Worm (Caenorhabditis elegans) whole organism, early embryonic: ENCODE data around the gene Y39B6A.30.

Experiments
- B0310.2 ChIP-seq: sonication (generic microtip); optimal IDR thresholded peaks from 2 replicates; lab custom pipeline; 2016; ENCODE audit warnings: mild to moderate bottlenecking, missing genetic modification characterization, missing compliant biosample characterization
- F13C5.2 ChIP-seq: sonication (generic microtip); optimal IDR thresholded peaks from 2 replicates; lab custom pipeline; 2017; ENCODE audit warnings: mild to moderate bottlenecking, missing genetic modification characterization, inconsistent platforms, missing compliant biosample characterization
- aly-1 ChIP-seq: sonication (generic microtip); optimal IDR thresholded peaks from 2 replicates; lab custom pipeline; 2016; ENCODE audit warnings: missing genetic modification characterization, missing compliant biosample characterization
- ama-1 ChIP-seq: fragments of 150-350 bp; optimal IDR thresholded peaks from 2 replicates; lab custom pipeline; 2014
- ceh-13 ChIP-seq: fragments of 200-800 bp; sonication (Bioruptor generic); optimal IDR thresholded peaks from 2 replicates; lab custom pipeline; 2018; ENCODE audit warnings: mild to moderate bottlenecking, missing genetic modification characterization, missing compliant biosample characterization
- ceh-36 ChIP-seq: sonication (generic microtip); optimal IDR thresholded peaks from 2 replicates; lab custom pipeline; 2016; ENCODE audit warnings: missing genetic modification characterization, inconsistent platforms, missing compliant biosample characterization
- ets-7 ChIP-seq: sonication (generic microtip); optimal IDR thresholded peaks from 2 replicates; lab custom pipeline; 2016; ENCODE audit warnings: missing genotype, missing genetic modification characterization, missing compliant biosample characterization
- flt-1 ChIP-seq: fragments of 200-800 bp; sonication (Bioruptor generic); IDR thresholded peaks from 2 replicates; pipeline ENCODE4 v1.3.6; 2022; ENCODE audit warnings: missing genetic modification characterization, missing compliant biosample characterization
- hmbx-1 ChIP-seq: sonication (generic microtip); optimal IDR thresholded peaks from 2 replicates; lab custom pipeline; 2016; ENCODE audit warnings: mild to moderate bottlenecking, missing genetic modification characterization, missing compliant biosample characterization
- hmg-4 ChIP-seq: fragments of 200-800 bp; sonication (Bioruptor generic); optimal IDR thresholded peaks from 2 replicates; lab custom pipeline; 2018; ENCODE audit warnings: mild to moderate bottlenecking, missing genetic modification characterization, missing compliant biosample characterization
- hnd-1 ChIP-seq: sonication (generic microtip); optimal IDR thresholded peaks from 2 replicates; lab custom pipeline; 2016; ENCODE audit warnings: missing genetic modification characterization, missing compliant biosample characterization
- pes-1 ChIP-seq: fragments of 200-800 bp; sonication (Bioruptor generic); IDR thresholded peaks from 2 replicates; pipeline ENCODE4 v1.3.6; 2022; ENCODE audit warnings: missing genetic modification reagents, missing genetic modification characterization, missing compliant biosample characterization
- scrt-1 ChIP-seq: fragments of 200-800 bp; sonication (Bioruptor generic); IDR thresholded peaks from 2 replicates; pipeline ENCODE4 v1.3.6; 2022; ENCODE audit warnings: missing genetic modification characterization, missing compliant biosample characterization
- sea-1 ChIP-seq: fragments of 200-800 bp; sonication (Bioruptor generic); conservative IDR thresholded peaks from 2 replicates; pipeline ENCODE4 v1.3.6; 2022; ENCODE audit warnings: missing genetic modification characterization, missing compliant biosample characterization
- tbx-11 ChIP-seq: fragments of 200-800 bp; sonication (Bioruptor generic); IDR thresholded peaks from 2 replicates; pipeline ENCODE4 v1.3.6; 2022; ENCODE audit warnings: missing genetic modification characterization, missing compliant biosample characterization
- tbx-37 ChIP-seq: fragments of 200-800 bp; sonication (Bioruptor generic); conservative IDR thresholded peaks from 2 replicates; pipeline ENCODE4 v1.3.6; 2022; ENCODE audit warnings: missing genetic modification reagents, missing genetic modification characterization, missing compliant biosample characterization
- tra-4 ChIP-seq: sonication (generic microtip); optimal IDR thresholded peaks from 2 replicates; lab custom pipeline; 2017; ENCODE audit warnings: missing genetic modification characterization, missing compliant biosample characterization

The Y39B6A.30 gene

DNA sequence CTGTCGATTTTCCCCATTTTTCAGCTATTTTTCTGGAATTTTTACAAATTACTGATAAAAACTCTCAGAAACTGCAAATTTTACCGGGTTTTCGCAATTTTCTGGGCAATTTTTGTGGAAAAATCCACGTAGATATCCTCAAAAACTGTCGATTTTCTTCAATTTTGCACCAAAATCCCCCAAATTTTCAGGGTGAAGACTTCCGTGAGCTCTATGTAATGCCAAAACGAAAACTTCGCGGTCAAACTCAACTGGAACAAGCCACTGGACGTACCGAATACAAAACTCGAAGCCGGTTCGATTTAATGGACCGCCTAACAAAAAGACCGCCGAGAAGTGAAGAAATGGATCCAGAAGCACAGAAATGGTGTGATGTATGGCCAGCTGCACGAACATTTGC is 32.6 kb upstream of the Y39B6A.30 start:
- TF ChIP-seq hmbx-1 (no peak), pes-1 (GFP tag; lab: Robert Waterston, UW) (no peak), scrt-1 (GFP tag; lab: Robert Waterston, UW) (no peak), ama-1 (lab: Kevin White, UChicago) (no peak), ceh-36 (tag; lab: Kevin White, UChicago) (no peak), hnd-1 (tag; lab: Kevin White, UChicago) (no peak), tbx-11 (no peak), ceh-13 (GFP tag; lab: Kevin White, UChicago) (no peak)

ce11 chrV:18986103-18986502 is 28.3 kb upstream of the Y39B6A.30 start:
- TF ChIP-seq tbx-37 (GFP tag; lab: Robert Waterston, UW), result no peak
- TF ChIP-seq ama-1 (lab: Kevin White, UChicago), result no peak
- no peak for TF ChIP-seq scrt-1 (GFP tag; lab: Robert Waterston, UW)
- no peak for TF ChIP-seq tbx-11
- TF ChIP-seq ceh-13 (GFP tag; lab: Kevin White, UChicago), result no peak
- no peak for TF ChIP-seq hmg-4 (GFP tag; lab: Kevin White, UChicago)
- TF ChIP-seq tra-4 (tag; lab: Kevin White, UChicago), result no peak

ce11 chrV:18990238-18990901 is 24.0 kb upstream of the Y39B6A.30 start, which contains the start of the genes reps-1 and Y39B6A.37:
reps-1 (minus strand) TSS chrV:18990500.
Y39B6A.37 (plus strand) TSS chrV:18990851.
- TF ChIP-seq pes-1 (GFP tag; lab: Robert Waterston, UW) (peak; percentile 43; the same call in 1 of the 2 replicates), F13C5.2 (tag; lab: Kevin White, UChicago) (peak; percentile 34), ceh-36 (tag; lab: Kevin White, UChicago) (no peak)

ce11 chrV:18990958-18991357 is 23.4 kb upstream of the Y39B6A.30 start:
- no peak for TF ChIP-seq B0310.2 (tag; lab: Kevin White, UChicago)
- no peak for TF ChIP-seq hmbx-1
- TF ChIP-seq scrt-1 (GFP tag; lab: Robert Waterston, UW), result no peak
- TF ChIP-seq sea-1 (GFP tag; lab: Robert Waterston, UW), result no peak
- no peak for TF ChIP-seq ets-7
- TF ChIP-seq aly-1, result no peak
- TF ChIP-seq hmg-4 (GFP tag; lab: Kevin White, UChicago), result no peak
- TF ChIP-seq tbx-37 (GFP tag; lab: Robert Waterston, UW), result no peak
- no peak for TF ChIP-seq ceh-36 (tag; lab: Kevin White, UChicago)
- TF ChIP-seq pes-1 (GFP tag; lab: Robert Waterston, UW), result no peak
- no peak for TF ChIP-seq tbx-11
- TF ChIP-seq flt-1 (GFP tag; lab: Robert Waterston, UW), result no peak

DNA sequence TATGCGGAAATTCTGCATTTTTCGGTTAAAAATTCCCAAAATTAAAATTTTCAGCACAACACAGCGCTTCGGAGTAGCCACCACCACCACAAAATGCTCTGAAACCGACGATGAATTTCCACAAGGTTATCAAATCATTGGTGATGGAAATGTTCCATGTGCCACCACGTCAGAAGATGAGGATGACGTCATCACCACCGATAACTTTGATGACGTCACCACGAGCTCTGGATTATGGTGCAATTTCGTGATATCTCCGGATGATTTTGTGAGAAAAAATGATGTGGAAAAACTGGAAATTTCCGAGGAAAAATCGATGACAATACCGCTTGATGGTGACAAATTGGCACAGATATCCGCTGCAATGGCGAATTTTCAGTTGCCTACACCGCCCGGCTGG is 21.4 kb upstream of the Y39B6A.30 start:
- TF ChIP-seq tbx-11, result no peak

DNA sequence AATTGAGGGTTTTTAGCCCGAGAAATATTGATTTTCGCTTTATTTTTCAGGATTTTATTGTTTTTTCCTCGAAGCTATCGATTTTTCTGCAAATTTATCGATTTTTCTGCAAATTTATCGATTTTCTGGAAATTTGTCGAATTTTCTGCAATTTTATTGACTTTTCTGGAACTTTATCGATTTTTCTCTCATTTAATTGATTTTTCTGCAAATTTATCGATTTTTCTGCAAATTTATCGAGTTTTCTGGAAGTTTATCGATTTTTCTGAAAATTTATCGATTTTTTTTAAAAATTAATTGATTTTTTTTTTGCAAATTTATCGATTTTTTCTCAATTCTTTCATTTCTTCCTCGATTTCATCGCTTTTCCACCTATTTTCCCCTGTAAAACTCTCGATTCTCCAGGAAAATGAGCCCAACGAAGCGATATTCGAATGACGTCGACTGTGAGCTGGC is 20.8 kb upstream of the Y39B6A.30 start, which contains the start of gene gtf-2F2:
Gene gtf-2F2, plus strand, starts transcription at position 406 of the 456 bp plus-strand sequence.
- TF ChIP-seq hmbx-1, result no peak

DNA sequence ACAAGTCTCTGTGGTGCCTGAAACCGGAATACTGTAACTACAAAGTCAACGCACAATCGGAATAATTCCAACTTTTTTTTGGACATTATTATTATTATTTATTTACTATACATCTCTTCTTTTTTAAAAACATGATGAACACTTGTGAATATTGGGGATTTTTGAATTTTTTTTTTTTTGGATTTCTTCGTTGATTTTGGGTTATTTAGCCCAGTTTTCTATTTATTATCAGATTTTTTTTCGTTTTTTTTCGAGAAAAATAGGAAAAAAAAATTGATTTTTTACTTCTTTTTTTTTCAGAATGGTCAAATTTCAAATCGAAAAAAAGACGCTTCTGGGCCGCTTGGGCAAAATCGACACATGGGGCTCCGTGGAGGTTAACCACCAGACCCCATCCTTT is 16.3 kb upstream of the Y39B6A.30 start, which contains the start of gene tgt-2:
Gene tgt-2, plus strand, starts transcription at position 301 of the 400 bp plus-strand sequence.
- no peak for TF ChIP-seq ets-7
- TF ChIP-seq hnd-1 (tag; lab: Kevin White, UChicago), result no peak
- TF ChIP-seq hmg-4 (GFP tag; lab: Kevin White, UChicago), result no peak
- TF ChIP-seq F13C5.2 (tag; lab: Kevin White, UChicago), result no peak
- TF ChIP-seq tbx-11, result no peak
- no peak for TF ChIP-seq ceh-13 (GFP tag; lab: Kevin White, UChicago)
- TF ChIP-seq tbx-37 (GFP tag; lab: Robert Waterston, UW), result no peak
- no peak for TF ChIP-seq ceh-36 (tag; lab: Kevin White, UChicago)
- TF ChIP-seq ama-1 (lab: Kevin White, UChicago), result no peak
- TF ChIP-seq scrt-1 (GFP tag; lab: Robert Waterston, UW), result no peak
- no peak for TF ChIP-seq sea-1 (GFP tag; lab: Robert Waterston, UW)
- TF ChIP-seq tra-4 (tag; lab: Kevin White, UChicago), result no peak
- no peak for TF ChIP-seq B0310.2 (tag; lab: Kevin White, UChicago)
- TF ChIP-seq flt-1 (GFP tag; lab: Robert Waterston, UW), result no peak
- no peak for TF ChIP-seq aly-1
- TF ChIP-seq pes-1 (GFP tag; lab: Robert Waterston, UW), result no peak
- TF ChIP-seq hmbx-1, result no peak

DNA sequence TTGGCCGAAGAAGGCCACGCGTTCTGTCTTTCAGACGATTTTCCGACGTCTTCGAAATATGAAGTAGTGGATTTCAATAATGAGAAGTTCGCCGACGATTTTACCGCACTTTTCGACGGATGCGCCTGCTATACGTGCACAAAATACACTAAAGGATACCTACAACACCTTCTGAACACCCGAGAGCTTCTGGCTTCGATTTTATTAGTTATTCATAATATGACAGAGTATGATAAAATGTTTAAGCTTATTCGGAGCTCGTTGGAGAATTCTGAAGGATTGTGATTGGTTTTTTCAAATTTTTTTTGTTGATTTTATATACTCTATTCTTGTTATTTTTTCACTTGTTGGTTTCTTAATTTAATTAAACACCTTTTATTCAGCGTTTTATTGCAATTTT is 13.8 kb upstream of the Y39B6A.30 start:
- no peak for TF ChIP-seq tra-4 (tag; lab: Kevin White, UChicago)
- no peak for TF ChIP-seq F13C5.2 (tag; lab: Kevin White, UChicago)
- TF ChIP-seq ama-1 (lab: Kevin White, UChicago), result no peak
- no peak for TF ChIP-seq scrt-1 (GFP tag; lab: Robert Waterston, UW)
- TF ChIP-seq B0310.2 (tag; lab: Kevin White, UChicago), result no peak

DNA sequence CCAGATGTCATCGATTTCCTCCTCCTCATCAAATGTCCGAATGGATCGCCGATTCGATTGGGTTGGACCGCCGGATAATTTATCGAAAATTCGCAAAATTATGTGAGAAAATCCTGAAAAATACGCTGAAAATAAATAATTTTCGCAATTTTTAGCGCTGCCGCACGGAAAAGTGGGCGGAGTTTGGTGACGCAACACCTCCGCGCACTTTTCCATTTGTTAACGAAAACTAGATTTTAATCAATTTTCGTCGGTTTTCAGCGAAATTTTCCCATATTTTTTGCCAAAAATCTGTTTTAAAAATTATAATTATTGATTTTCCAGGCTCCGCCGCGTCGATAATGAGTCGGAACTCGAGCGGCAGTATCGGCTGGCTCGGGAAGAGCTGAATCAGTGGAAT is 13.4 kb upstream of the Y39B6A.30 start, which contains the start of gene Y39B6A.34:
Gene Y39B6A.34, plus strand, starts transcription at position 3 of the 400 bp plus-strand sequence.
- TF ChIP-seq pes-1 (GFP tag; lab: Robert Waterston, UW) (peak; percentile 59; the same call in 1 of the 2 replicates), flt-1 (GFP tag; lab: Robert Waterston, UW) (no peak), B0310.2 (tag; lab: Kevin White, UChicago) (no peak)
